Worm (Caenorhabditis elegans) whole organism, mixed stage, embryonic: ENCODE results near the gene srh-139.

ENCODE experiments used
- elt-3 ChIP-seq: fragments of 150-350 bp; optimal IDR thresholded peaks from 2 replicates; lab custom pipeline; 2014; ENCODE audit warnings: missing biosample characterization, missing genetic modification characterization
- unc-62 ChIP-seq: fragments of 150-350 bp; optimal IDR thresholded peaks from 2 replicates; lab custom pipeline; 2014; ENCODE audit warnings: missing biosample characterization, missing genetic modification reagents, missing genetic modification characterization

- no peak for TF ChIP-seq unc-62 (GFP tag; lab: Kevin White, UChicago)
- no peak for TF ChIP-seq elt-3
Observed at ce11 chrV:16445676-16446075, 38.1 kb upstream of the srh-139 start, which contains the start of gene T08G3.6.
